Fruit fly (Drosophila melanogaster) whole organism, embryonic: ENCODE results near the gene CG7945.

Experiments
- BEAF-32 ChIP-seq: fragments of 200-800 bp; sonication (Bioruptor generic); optimal IDR thresholded peaks from 3 replicates; lab custom pipeline; 2017; ENCODE audit warnings: missing biosample characterization, missing genetic modification characterization, mild to moderate bottlenecking, moderate library complexity, missing genetic modification reagents
- CG10979 ChIP-seq: fragments of 200-800 bp; sonication (Bioruptor generic); optimal IDR thresholded peaks from 2 replicates; lab custom pipeline; 2018; ENCODE audit warnings: missing biosample characterization, mild to moderate bottlenecking, missing genetic modification characterization, moderate library complexity
- CG11560 ChIP-seq: fragments of 200-800 bp; sonication (Bioruptor generic); IDR thresholded peaks from 3 replicates; pipeline ENCODE4 v1.3.6; 2022; ENCODE audit warnings: missing biosample characterization, missing genetic modification characterization
- CG11723 ChIP-seq: fragments of 200-800 bp; sonication (Bioruptor generic); optimal IDR thresholded peaks from 2 replicates; lab custom pipeline; 2017; ENCODE audit warnings: missing biosample characterization, mild to moderate bottlenecking, missing genetic modification characterization
- CG12659 ChIP-seq: fragments of 200-800 bp; sonication (Bioruptor generic); optimal IDR thresholded peaks from 3 replicates; lab custom pipeline; 2017; ENCODE audit warnings: mild to moderate bottlenecking, missing biosample characterization, missing genetic modification reagents, missing genetic modification characterization
- CG13287 ChIP-seq: fragments of 200-800 bp; sonication (Bioruptor generic); IDR thresholded peaks from 2 replicates; pipeline ENCODE4 v1.3.6; 2022; ENCODE audit warnings: missing biosample characterization, missing genetic modification characterization; ENCODE audit not compliant: partially characterized antibody
- CG15601 ChIP-seq: fragments of 200-800 bp; sonication (Bioruptor generic); optimal IDR thresholded peaks from 3 replicates; lab custom pipeline; 2019; ENCODE audit warnings: missing biosample characterization, mild to moderate bottlenecking, missing genetic modification characterization, moderate library complexity
- CG17328 ChIP-seq: fragments of 200-800 bp; sonication (Bioruptor generic); IDR thresholded peaks from 2 replicates; pipeline ENCODE4 v1.3.6; 2022; ENCODE audit warnings: missing biosample characterization, missing genetic modification characterization
- CG17361 ChIP-seq: fragments of 200-800 bp; sonication (Bioruptor generic); IDR thresholded peaks from 3 replicates; pipeline ENCODE4 v1.3.6; 2022; ENCODE audit warnings: missing biosample characterization, missing genetic modification characterization
- CG2116 ChIP-seq: fragments of 200-800 bp; sonication (Bioruptor generic); optimal IDR thresholded peaks from 3 replicates; lab custom pipeline; 2018; ENCODE audit warnings: missing biosample characterization, mild to moderate bottlenecking, missing genetic modification characterization
- CG2712 ChIP-seq: fragments of 200-800 bp; optimal IDR thresholded peaks from 3 replicates; lab custom pipeline; 2019; ENCODE audit warnings: missing biosample characterization, mild to moderate bottlenecking, missing genetic modification characterization, moderate library complexity
- CG2889 ChIP-seq: fragments of 200-800 bp; sonication (Bioruptor generic); IDR thresholded peaks from 3 replicates; pipeline ENCODE4 v1.3.6; 2022; ENCODE audit warnings: missing biosample characterization, missing genetic modification characterization
- CG30020 ChIP-seq: fragments of 200-800 bp; optimal IDR thresholded peaks from 2 replicates; lab custom pipeline; 2019; ENCODE audit warnings: missing biosample characterization, mild to moderate bottlenecking, missing genetic modification characterization, moderate library complexity
- CG6175 ChIP-seq: fragments of 200-800 bp; sonication (Bioruptor generic); IDR thresholded peaks from 3 replicates; pipeline ENCODE4 v1.3.6; 2022; ENCODE audit warnings: missing biosample characterization, missing genetic modification characterization
- CG6813 ChIP-seq: fragments of 200-800 bp; sonication (Bioruptor generic); optimal IDR thresholded peaks from 2 replicates; lab custom pipeline; 2017; ENCODE audit warnings: missing biosample characterization, missing genetic modification characterization, mild to moderate bottlenecking, moderate library complexity, missing genetic modification reagents
- CoRest ChIP-seq: fragments of 200-800 bp; sonication (Bioruptor generic); optimal IDR thresholded peaks from 3 replicates; lab custom pipeline; 2018; ENCODE audit warnings: missing biosample characterization, mild to moderate bottlenecking, missing genetic modification characterization, moderate library complexity
- CrebB ChIP-seq: fragments of 200-800 bp; sonication (Bioruptor generic); optimal IDR thresholded peaks from 3 replicates; lab custom pipeline; 2018; ENCODE audit warnings: missing biosample characterization, mild to moderate bottlenecking, missing genetic modification characterization
- Eip74EF ChIP-seq, 2 experiments: fragments of 200-800 bp in 1 of 2; fragments of >200 bp in 1 of 2; sonication (Bioruptor generic) in 1 of 2; optimal IDR thresholded peaks; 2 replicates each; lab custom pipeline; 2017 to 2019; ENCODE audit warnings: missing biosample characterization in 2 of 2, missing genetic modification characterization in 2 of 2, mild to moderate bottlenecking in 1 of 2, moderate library complexity in 1 of 2
- Fer1 ChIP-seq: fragments of 200-800 bp; sonication (Bioruptor generic); optimal IDR thresholded peaks from 2 replicates; lab custom pipeline; 2017; ENCODE audit warnings: missing biosample characterization, mild to moderate bottlenecking, missing genetic modification characterization
- MESR4 ChIP-seq: fragments of 200-800 bp; sonication (Bioruptor generic); optimal IDR thresholded peaks from 2 replicates; lab custom pipeline; 2018; ENCODE audit warnings: missing biosample characterization, mild to moderate bottlenecking, missing genetic modification characterization, moderate library complexity
- Opbp ChIP-seq: fragments of 200-800 bp; sonication (Bioruptor generic); IDR thresholded peaks from 3 replicates; pipeline ENCODE4 v1.3.6; 2022; ENCODE audit warnings: missing biosample characterization, missing genetic modification characterization; ENCODE audit not compliant: partially characterized antibody
- Sin3A ChIP-seq: fragments of >200 bp; optimal IDR thresholded peaks from 2 replicates; lab custom pipeline; 2018
- az2 ChIP-seq: fragments of 200-800 bp; sonication (Bioruptor generic); optimal IDR thresholded peaks from 3 replicates; lab custom pipeline; 2016; ENCODE audit warnings: missing biosample characterization, missing genetic modification characterization
- bowl ChIP-seq: fragments of 200-800 bp; sonication (Bioruptor generic); IDR thresholded peaks from 2 replicates; pipeline ENCODE4 v1.3.6; 2022; ENCODE audit warnings: missing biosample characterization, missing genetic modification characterization
- exex ChIP-seq: fragments of 200-800 bp; sonication (Bioruptor generic); optimal IDR thresholded peaks from 4 replicates; lab custom pipeline; 2018; ENCODE audit warnings: missing biosample characterization, mild to moderate bottlenecking, missing genetic modification characterization, moderate library complexity
- eyg ChIP-seq: fragments of 200-800 bp; sonication (Bioruptor generic); optimal IDR thresholded peaks from 3 replicates; lab custom pipeline; 2016; ENCODE audit warnings: missing biosample characterization, missing genetic modification characterization
- fd102C ChIP-seq: fragments of 200-800 bp; sonication (Bioruptor generic); optimal IDR thresholded peaks from 2 replicates; lab custom pipeline; 2018; ENCODE audit warnings: missing biosample characterization, mild to moderate bottlenecking, missing genetic modification characterization, moderate library complexity
- gsb ChIP-seq: fragments of 200-800 bp; sonication (Bioruptor generic); IDR thresholded peaks from 2 replicates; pipeline ENCODE4 v1.3.6; 2022; ENCODE audit warnings: missing biosample characterization, missing genetic modification characterization
- hb ChIP-seq: fragments of 200-800 bp; sonication (Bioruptor generic); IDR thresholded peaks from 3 replicates; pipeline ENCODE4 v1.3.6; 2022; ENCODE audit warnings: missing biosample characterization, missing genetic modification characterization; ENCODE audit not compliant: partially characterized antibody
- her ChIP-seq: fragments of 200-800 bp; sonication (Bioruptor generic); optimal IDR thresholded peaks from 2 replicates; lab custom pipeline; 2016; ENCODE audit warnings: missing biosample characterization, missing genetic modification characterization
- inv ChIP-seq: fragments of 200-800 bp; sonication (Bioruptor generic); IDR thresholded peaks from 2 replicates; pipeline ENCODE4 v1.3.6; 2022; ENCODE audit warnings: missing biosample characterization, missing genetic modification characterization; ENCODE audit not compliant: partially characterized antibody
- nau ChIP-seq: fragments of 200-800 bp; sonication (Bioruptor generic); optimal IDR thresholded peaks from 3 replicates; lab custom pipeline; 2017; ENCODE audit warnings: missing biosample characterization, mild to moderate bottlenecking, missing genetic modification characterization, missing genetic modification reagents
- nom ChIP-seq: fragments of 200-800 bp; sonication (Bioruptor generic); optimal IDR thresholded peaks from 2 replicates; lab custom pipeline; 2017; ENCODE audit warnings: missing biosample characterization, missing genetic modification characterization, mild to moderate bottlenecking, moderate library complexity, missing genetic modification reagents
- pb ChIP-seq: fragments of 200-800 bp; sonication (Bioruptor generic); optimal IDR thresholded peaks from 3 replicates; lab custom pipeline; 2016; ENCODE audit warnings: missing biosample characterization, missing genetic modification characterization
- pho ChIP-seq: fragments of 200-800 bp; sonication (Bioruptor generic); optimal IDR thresholded peaks from 2 replicates; lab custom pipeline; 2016; ENCODE audit warnings: missing biosample characterization, missing genetic modification characterization
- phol ChIP-seq: fragments of 200-800 bp; sonication (Bioruptor generic); optimal IDR thresholded peaks from 3 replicates; lab custom pipeline; 2018; ENCODE audit warnings: missing biosample characterization, mild to moderate bottlenecking, missing genetic modification characterization, moderate library complexity
- psq ChIP-seq: fragments of 200-800 bp; sonication (Bioruptor generic); optimal IDR thresholded peaks from 2 replicates; lab custom pipeline; 2017; ENCODE audit warnings: missing biosample characterization, missing genetic modification characterization
- pzg ChIP-seq: fragments of 200-800 bp; sonication (Bioruptor generic); optimal IDR thresholded peaks from 3 replicates; lab custom pipeline; 2018; ENCODE audit warnings: missing biosample characterization, mild to moderate bottlenecking, missing genetic modification characterization, moderate library complexity
- unpg ChIP-seq: fragments of 200-800 bp; sonication (Bioruptor generic); optimal IDR thresholded peaks from 3 replicates; lab custom pipeline; 2018; ENCODE audit warnings: missing biosample characterization, mild to moderate bottlenecking, missing genetic modification characterization, moderate library complexity
- wdn ChIP-seq: fragments of 200-800 bp; sonication (Bioruptor generic); IDR thresholded peaks from 2 replicates; pipeline ENCODE4 v1.3.6; 2022; ENCODE audit warnings: missing biosample characterization, missing genetic modification characterization
- wek ChIP-seq: fragments of 200-800 bp; sonication (Bioruptor generic); optimal IDR thresholded peaks from 3 replicates; lab custom pipeline; 2018; ENCODE audit warnings: missing biosample characterization, mild to moderate bottlenecking, missing genetic modification characterization, moderate library complexity

Gene CG7945

dm6 chr3L:15553993-15554644 is 30.2 kb upstream of the CG7945 start, which contains the start of gene AGO2 (continued):
- TF ChIP-seq eyg (GFP tag; lab: Kevin White, UChicago) (peak; percentile 0), nom (GFP tag; lab: Kevin White, UChicago) (peak; percentile 100), gsb (GFP tag; lab: Robert Waterston, UW) (no peak), CG17361 (GFP tag; lab: Robert Waterston, UW) (peak; percentile 32; the same call in 1 of the 3 replicates), inv (peak; percentile 59; the same call in 1 of the 2 replicates), exex (peak; percentile 33), CG12659 (peak; percentile 53), CG2712 (tag; lab: Kevin White, UChicago) (peak; percentile 6), nau (peak; percentile 46), CG2116 (GFP tag; lab: Kevin White, UChicago) (peak; percentile 91), her (GFP tag; lab: Kevin White, UChicago) (peak; percentile 50), Eip74EF (GFP tag; optimal IDR thresholded peaks at IDR 0.05; lab: Kevin White, UChicago) (peak in 1 of 2 experiments; percentile 29), pho (GFP tag; lab: Kevin White, UChicago) (peak; percentile 10), CG10979 (tag; lab: Kevin White, UChicago) (peak; percentile 12), CoRest (tag; lab: Kevin White, UChicago) (peak; percentile 23), pb (GFP tag; lab: Kevin White, UChicago) (peak; percentile 39), CG30020 (tag; lab: Kevin White, UChicago) (peak; percentile 63), CG11560 (tag; lab: Robert Waterston, UW) (no peak), hb (GFP tag; lab: Robert Waterston, UW) (peak; percentile 68; the same call in 2 of the 3 replicates), bowl (GFP tag; lab: Robert Waterston, UW) (no peak), CG13287 (GFP tag; lab: Robert Waterston, UW) (peak; percentile 80), fd102C (GFP tag; lab: Kevin White, UChicago) (no peak), CG2889 (GFP tag; lab: Robert Waterston, UW) (no peak), CG11723 (GFP tag; lab: Kevin White, UChicago) (no peak), unpg (GFP tag; lab: Kevin White, UChicago) (peak; percentile 6), Sin3A (lab: Kevin White, UChicago) (peak; percentile 59), CG6175 (GFP tag; lab: Robert Waterston, UW) (no peak), wek (GFP tag; lab: Kevin White, UChicago) (peak; percentile 17), CG15601 (tag; lab: Kevin White, UChicago) (peak; percentile 17), Fer1 (GFP tag; lab: Kevin White, UChicago) (peak; percentile 13), wdn (GFP tag; lab: Robert Waterston, UW) (no peak), CrebB (tag; lab: Kevin White, UChicago) (peak; percentile 30), CG17328 (GFP tag; lab: Robert Waterston, UW) (no peak), psq (GFP tag; lab: Kevin White, UChicago) (no peak), phol (peak; percentile 90), Opbp (GFP tag; lab: Robert Waterston, UW) (peak; percentile 62; the same call in 2 of the 3 replicates), CG6813 (GFP tag; lab: Kevin White, UChicago) (no peak), MESR4 (GFP tag; lab: Kevin White, UChicago) (peak; percentile 99), BEAF-32 (GFP tag; lab: Kevin White, UChicago) (peak; percentile 69), az2 (GFP tag; lab: Kevin White, UChicago) (no peak), pzg (GFP tag; lab: Kevin White, UChicago) (peak; percentile 62)
